Worm (Caenorhabditis elegans) whole organism, late embryonic: ENCODE measurements around the gene lips-5.

Experiments
- ama-1 ChIP-seq: fragments of 150-350 bp; optimal IDR thresholded peaks from 2 replicates; lab custom pipeline; 2014
- hlh-30 ChIP-seq: sonication (generic microtip); optimal IDR thresholded peaks from 2 replicates; lab custom pipeline; 2017; ENCODE audit warnings: antibody characterized with exemption, missing genetic modification characterization, missing compliant biosample characterization; ENCODE audit not compliant: insufficient read depth
- pat-9 ChIP-seq: fragments of 200-800 bp; sonication (Bioruptor generic); optimal IDR thresholded peaks from 2 replicates; lab custom pipeline; 2018; ENCODE audit warnings: mild to moderate bottlenecking, missing genetic modification characterization, moderate library complexity, missing compliant biosample characterization
- tbx-2 ChIP-seq: sonication (generic microtip); optimal IDR thresholded peaks from 2 replicates; lab custom pipeline; 2016; ENCODE audit warnings: missing genetic modification characterization, missing compliant biosample characterization
- unc-86 ChIP-seq: sonication (generic microtip); optimal IDR thresholded peaks from 2 replicates; lab custom pipeline; 2016; ENCODE audit warnings: missing genetic modification characterization, missing compliant biosample characterization

- no peak for TF ChIP-seq ama-1
- no peak for TF ChIP-seq hlh-30
- peak; percentile 66 for TF ChIP-seq tbx-2 (tag; lab: Kevin White, UChicago)
- no peak for TF ChIP-seq pat-9 (tag; lab: Kevin White, UChicago)
- TF ChIP-seq unc-86 (tag; lab: Kevin White, UChicago), result no peak
These were observed 36.2 kb upstream of the lips-5 start for ce11 chrIV:11809708-11810114.
